Fruit fly (Drosophila melanogaster) whole organism, embryonic: ENCODE data around the gene CIA30.

Experiments used
- Atf-2 ChIP-seq: fragments of 200-800 bp; sonication (Bioruptor generic); optimal IDR thresholded peaks from 2 replicates; lab custom pipeline; 2016; ENCODE audit warnings: missing biosample characterization, missing genetic modification characterization
- Bteb2 ChIP-seq: fragments of 200-800 bp; sonication (Bioruptor generic); optimal IDR thresholded peaks from 2 replicates; lab custom pipeline; 2016; ENCODE audit warnings: missing biosample characterization, missing genetic modification characterization
- CG10321 ChIP-seq: fragments of 200-800 bp; sonication (Bioruptor generic); IDR thresholded peaks from 2 replicates; pipeline ENCODE4 v1.3.6; 2022; ENCODE audit warnings: missing biosample characterization, missing genetic modification characterization
- CG10565 ChIP-seq: fragments of 200-800 bp; sonication (Bioruptor generic); optimal IDR thresholded peaks from 3 replicates; lab custom pipeline; 2016; ENCODE audit warnings: missing biosample characterization, mild to moderate bottlenecking, missing genetic modification characterization
- CG14965 ChIP-seq: fragments of 200-800 bp; sonication (Bioruptor generic); optimal IDR thresholded peaks from 2 replicates; lab custom pipeline; 2016; ENCODE audit warnings: missing biosample characterization, missing genetic modification characterization, borderline replicate concordance
- CG15514 ChIP-seq: fragments of 200-800 bp; sonication (Bioruptor generic); optimal IDR thresholded peaks from 3 replicates; lab custom pipeline; 2017; ENCODE audit warnings: missing biosample characterization, missing genetic modification characterization, mild to moderate bottlenecking, moderate library complexity, missing genetic modification reagents
- CG16779 ChIP-seq: fragments of 200-800 bp; sonication (Bioruptor generic); IDR thresholded peaks from 2 replicates; pipeline ENCODE4 v1.3.6; 2022; ENCODE audit warnings: missing biosample characterization, missing genetic modification characterization
- CG17385 ChIP-seq: fragments of 200-800 bp; sonication (Bioruptor generic); optimal IDR thresholded peaks from 3 replicates; lab custom pipeline; 2018; ENCODE audit warnings: missing biosample characterization, mild to moderate bottlenecking, missing genetic modification characterization
- CG17612 ChIP-seq: fragments of 200-800 bp; sonication (Bioruptor generic); IDR thresholded peaks from 2 replicates; pipeline ENCODE4 v1.3.6; 2022; ENCODE audit warnings: missing biosample characterization, missing genetic modification characterization
- CG18619 ChIP-seq: fragments of 200-800 bp; sonication (Bioruptor generic); optimal IDR thresholded peaks from 3 replicates; lab custom pipeline; 2017; ENCODE audit warnings: missing biosample characterization, mild to moderate bottlenecking, missing genetic modification characterization
- CG2129 ChIP-seq: fragments of 200-800 bp; sonication (Bioruptor generic); IDR thresholded peaks from 2 replicates; pipeline ENCODE4 v1.3.6; 2022; ENCODE audit warnings: missing biosample characterization, missing genetic modification characterization; ENCODE audit not compliant: partially characterized antibody
- CG2889 ChIP-seq: fragments of 200-800 bp; sonication (Bioruptor generic); IDR thresholded peaks from 3 replicates; pipeline ENCODE4 v1.3.6; 2022; ENCODE audit warnings: missing biosample characterization, missing genetic modification characterization
- CG30431 ChIP-seq: fragments of 200-800 bp; sonication (Bioruptor generic); optimal IDR thresholded peaks from 2 replicates; lab custom pipeline; 2017; ENCODE audit warnings: missing biosample characterization, missing genetic modification characterization
- CG31441 ChIP-seq: fragments of 200-800 bp; sonication (Bioruptor generic); IDR thresholded peaks from 2 replicates; pipeline ENCODE4 v1.3.6; 2022; ENCODE audit warnings: missing biosample characterization, missing genetic modification characterization
- CG3163 ChIP-seq: fragments of 200-800 bp; sonication (Bioruptor generic); optimal IDR thresholded peaks from 3 replicates; lab custom pipeline; 2016; ENCODE audit warnings: missing biosample characterization, missing genetic modification characterization
- CG32767 ChIP-seq: fragments of 200-800 bp; sonication (Bioruptor generic); IDR thresholded peaks from 2 replicates; pipeline ENCODE4 v1.3.6; 2022; ENCODE audit warnings: missing biosample characterization, missing genetic modification characterization
- CG33213 ChIP-seq: fragments of 200-800 bp; sonication (Bioruptor generic); optimal IDR thresholded peaks from 3 replicates; lab custom pipeline; 2016; ENCODE audit warnings: missing biosample characterization, missing genetic modification characterization
- CG3995 ChIP-seq: fragments of 200-800 bp; sonication (Bioruptor generic); optimal IDR thresholded peaks from 3 replicates; lab custom pipeline; 2016; ENCODE audit warnings: missing biosample characterization, missing genetic modification characterization
- CG4730 ChIP-seq: fragments of 200-800 bp; sonication (Bioruptor generic); IDR thresholded peaks from 2 replicates; pipeline ENCODE4 v1.3.6; 2022; ENCODE audit warnings: missing biosample characterization, missing genetic modification characterization
- CG6689 ChIP-seq: fragments of 200-800 bp; sonication (Bioruptor generic); IDR thresholded peaks from 2 replicates; pipeline ENCODE4 v1.3.6; 2022; ENCODE audit warnings: missing biosample characterization, missing genetic modification characterization
- CG7839 ChIP-seq: fragments of 200-800 bp; sonication (Bioruptor generic); optimal IDR thresholded peaks from 3 replicates; lab custom pipeline; 2018; ENCODE audit warnings: missing biosample characterization, mild to moderate bottlenecking, missing genetic modification characterization, moderate library complexity
- CG8281 ChIP-seq: fragments of 200-800 bp; sonication (Bioruptor generic); optimal IDR thresholded peaks from 2 replicates; lab custom pipeline; 2018; ENCODE audit warnings: missing biosample characterization, mild to moderate bottlenecking, missing genetic modification characterization, moderate library complexity
- E2f2 ChIP-seq: fragments of 200-800 bp; sonication (Bioruptor generic); IDR thresholded peaks from 2 replicates; pipeline ENCODE4 v1.3.6; 2022; ENCODE audit warnings: missing biosample characterization, missing genetic modification characterization
- Fer3 ChIP-seq: fragments of 200-800 bp; sonication (Bioruptor generic); optimal IDR thresholded peaks from 2 replicates; lab custom pipeline; 2018; ENCODE audit warnings: missing biosample characterization, mild to moderate bottlenecking, missing genetic modification characterization, moderate library complexity
- Hand ChIP-seq: fragments of 200-800 bp; sonication (Bioruptor generic); optimal IDR thresholded peaks from 2 replicates; lab custom pipeline; 2017; ENCODE audit warnings: mild to moderate bottlenecking, missing biosample characterization, missing genetic modification reagents, missing genetic modification characterization
- Lim3 ChIP-seq: fragments of 200-800 bp; sonication (Bioruptor generic); IDR thresholded peaks from 2 replicates; pipeline ENCODE4 v1.3.6; 2022; ENCODE audit warnings: missing biosample characterization, missing genetic modification characterization
- Mad ChIP-seq: fragments of 200-800 bp; sonication (Bioruptor generic); optimal IDR thresholded peaks from 2 replicates; lab custom pipeline; 2016; ENCODE audit warnings: missing biosample characterization, missing genetic modification characterization
- Mes4 ChIP-seq: fragments of 200-800 bp; sonication (Bioruptor generic); optimal IDR thresholded peaks from 2 replicates; lab custom pipeline; 2016; ENCODE audit warnings: missing biosample characterization, missing genetic modification characterization
- NC2α ChIP-seq: fragments of 200-800 bp; sonication (Bioruptor generic); optimal IDR thresholded peaks from 2 replicates; lab custom pipeline; 2016; ENCODE audit warnings: missing biosample characterization, missing genetic modification characterization
- Ravus ChIP-seq: fragments of 200-800 bp; sonication (Bioruptor generic); IDR thresholded peaks from 2 replicates; pipeline ENCODE4 v1.3.6; 2022; ENCODE audit warnings: missing biosample characterization, missing genetic modification characterization
- abd-A ChIP-seq: fragments of 200-800 bp; sonication (Bioruptor generic); optimal IDR thresholded peaks from 3 replicates; lab custom pipeline; 2019; ENCODE audit warnings: missing biosample characterization, mild to moderate bottlenecking, missing genetic modification characterization, moderate library complexity
- aop ChIP-seq: fragments of 200-800 bp; sonication (Bioruptor generic); IDR thresholded peaks from 2 replicates; pipeline ENCODE4 v1.3.6; 2022; ENCODE audit warnings: missing biosample characterization, missing genetic modification characterization
- ap ChIP-seq: fragments of 200-800 bp; sonication (Bioruptor generic); IDR thresholded peaks from 2 replicates; pipeline ENCODE4 v1.3.6; 2022; ENCODE audit warnings: missing biosample characterization, missing genetic modification characterization
- bcd ChIP-seq: fragments of 200-800 bp; sonication (Bioruptor generic); optimal IDR thresholded peaks from 2 replicates; lab custom pipeline; 2017; ENCODE audit warnings: missing biosample characterization, mild to moderate bottlenecking, missing genetic modification characterization
- chn ChIP-seq: fragments of 200-800 bp; sonication (Bioruptor generic); optimal IDR thresholded peaks from 2 replicates; lab custom pipeline; 2016; ENCODE audit warnings: missing biosample characterization, missing genetic modification characterization
- crol ChIP-seq: fragments of 200-800 bp; sonication (Bioruptor generic); IDR thresholded peaks from 2 replicates; pipeline ENCODE4 v1.3.6; 2022; ENCODE audit warnings: missing biosample characterization, missing genetic modification characterization
- dysf ChIP-seq: fragments of 200-800 bp; sonication (Bioruptor generic); IDR thresholded peaks from 3 replicates; pipeline ENCODE4 v1.3.6; 2022; ENCODE audit warnings: missing biosample characterization, missing genetic modification characterization
- fd64A ChIP-seq: fragments of 200-800 bp; sonication (Bioruptor generic); optimal IDR thresholded peaks from 3 replicates; lab custom pipeline; 2018; ENCODE audit warnings: missing biosample characterization, mild to moderate bottlenecking, missing genetic modification characterization
- gce ChIP-seq: fragments of 200-800 bp; sonication (Bioruptor generic); IDR thresholded peaks from 3 replicates; pipeline ENCODE4 v1.3.6; 2022; ENCODE audit warnings: missing biosample characterization, missing genetic modification characterization
- grn ChIP-seq: fragments of 200-800 bp; sonication (Bioruptor generic); optimal IDR thresholded peaks from 3 replicates; lab custom pipeline; 2017; ENCODE audit warnings: missing biosample characterization, missing genetic modification characterization
- gro ChIP-seq: fragments of 200-800 bp; sonication (Bioruptor generic); optimal IDR thresholded peaks from 2 replicates; lab custom pipeline; 2016; ENCODE audit warnings: missing biosample characterization, missing genetic modification characterization
- kah ChIP-seq: fragments of 200-800 bp; sonication (Bioruptor generic); optimal IDR thresholded peaks from 2 replicates; lab custom pipeline; 2018; ENCODE audit warnings: missing biosample characterization, mild to moderate bottlenecking, missing genetic modification characterization
- knrl ChIP-seq: fragments of 200-800 bp; sonication (Bioruptor generic); IDR thresholded peaks from 3 replicates; pipeline ENCODE4 v1.3.6; 2022; ENCODE audit warnings: missing biosample characterization, missing genetic modification characterization; ENCODE audit not compliant: partially characterized antibody
- lov ChIP-seq, 2 experiments: fragments of 200-800 bp in 1 of 2; fragments of >200 bp in 1 of 2; sonication (Bioruptor generic) in 1 of 2; IDR thresholded peaks in 1 of 2; optimal IDR thresholded peaks in 1 of 2; 2 replicates in 1 of 2; 3 replicates in 1 of 2; pipeline versions ENCODE4 v1.3.6 to Lab custom; 2017 to 2022; ENCODE audit warnings: missing biosample characterization in 1 of 2, missing genetic modification characterization in 1 of 2
- peb ChIP-seq: fragments of 200-800 bp; sonication (Bioruptor generic); IDR thresholded peaks from 2 replicates; pipeline ENCODE4 v1.3.6; 2022; ENCODE audit warnings: missing biosample characterization, missing genetic modification characterization
- pfk ChIP-seq: fragments of 200-800 bp; sonication (Bioruptor generic); optimal IDR thresholded peaks from 2 replicates; lab custom pipeline; 2018; ENCODE audit warnings: missing biosample characterization, mild to moderate bottlenecking, missing genetic modification characterization, moderate library complexity
- pita ChIP-seq: fragments of 200-800 bp; sonication (Bioruptor generic); optimal IDR thresholded peaks from 2 replicates; lab custom pipeline; 2017; ENCODE audit warnings: missing biosample characterization, mild to moderate bottlenecking, missing genetic modification characterization
- tgo ChIP-seq: fragments of 200-800 bp; sonication (Bioruptor generic); IDR thresholded peaks from 3 replicates; pipeline ENCODE4 v1.3.6; 2022; ENCODE audit warnings: missing biosample characterization, missing genetic modification characterization
- tin ChIP-seq: fragments of 200-800 bp; sonication (Bioruptor generic); optimal IDR thresholded peaks from 3 replicates; lab custom pipeline; 2016; ENCODE audit warnings: missing biosample characterization, missing genetic modification characterization
- trh ChIP-seq: fragments of 200-800 bp; sonication (Bioruptor generic); optimal IDR thresholded peaks from 2 replicates; lab custom pipeline; 2016; ENCODE audit warnings: missing biosample characterization, missing genetic modification characterization
- tx ChIP-seq: fragments of 200-800 bp; sonication (Bioruptor generic); optimal IDR thresholded peaks from 2 replicates; lab custom pipeline; 2016; ENCODE audit warnings: missing biosample characterization, missing genetic modification characterization

Gene CIA30

DNA sequence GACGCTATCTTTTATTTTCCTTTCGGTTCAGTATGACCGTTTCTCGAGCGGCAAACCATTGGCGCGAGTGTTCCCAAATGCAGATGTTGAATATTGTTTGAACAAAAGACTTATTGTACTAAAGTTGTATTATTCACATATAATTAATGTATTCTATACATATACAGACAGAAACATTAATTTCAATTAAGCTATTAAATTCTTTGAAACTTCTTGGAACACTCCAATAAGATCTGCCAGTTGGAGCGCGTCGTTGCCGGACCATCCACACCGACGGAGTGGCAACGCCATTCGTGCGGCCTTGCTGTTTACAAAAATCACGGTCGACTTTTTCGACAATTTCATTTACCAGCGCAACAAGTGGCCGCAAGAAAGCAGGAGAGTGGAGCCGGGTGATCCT lies 8.3 kb downstream of the CIA30 start, which contains the start of the genes Wdr24 and IntS11 (continued):
- TF ChIP-seq abd-A (tag; lab: Kevin White, UChicago) (no peak), lov (optimal IDR thresholded peaks at IDR 0.05; lab: Kevin White, UChicago) (no peak), lov (GFP tag; IDR thresholded peaks at IDR 0.05; lab: Robert Waterston, UW) (no peak), gce (GFP tag; lab: Robert Waterston, UW) (peak; percentile 42; the same call in 1 of the 3 replicates), bcd (GFP tag; lab: Kevin White, UChicago) (peak; percentile 87), Bteb2 (GFP tag; lab: Kevin White, UChicago) (peak; percentile 70), aop (GFP tag; lab: Robert Waterston, UW) (peak; percentile 14; the same call in 1 of the 2 replicates), CG32767 (GFP tag; lab: Robert Waterston, UW) (peak; percentile 75), Hand (peak; percentile 49), CG3163 (no peak), tx (GFP tag; lab: Kevin White, UChicago) (peak; percentile 60), CG15514 (GFP tag; lab: Kevin White, UChicago) (peak; percentile 84), CG30431 (GFP tag; lab: Kevin White, UChicago) (peak; percentile 49), CG6689 (peak; percentile 88), knrl (no peak; the same call in 2 of the 3 replicates), trh (GFP tag; lab: Kevin White, UChicago) (peak; percentile 18), CG31441 (GFP tag; lab: Robert Waterston, UW) (no peak; the same call in 1 of the 2 replicates), CG7839 (tag; lab: Kevin White, UChicago) (peak; percentile 91), CG10321 (GFP tag; lab: Robert Waterston, UW) (no peak), kah (GFP tag; lab: Kevin White, UChicago) (peak; percentile 9), peb (GFP tag; lab: Robert Waterston, UW) (peak; percentile 71), Mes4 (GFP tag; lab: Kevin White, UChicago) (peak; percentile 36), Lim3 (GFP tag; lab: Robert Waterston, UW) (peak; percentile 64), chn (GFP tag; lab: Kevin White, UChicago) (peak; percentile 83), CG2889 (GFP tag; lab: Robert Waterston, UW) (peak; percentile 84), ap (GFP tag; lab: Robert Waterston, UW) (peak; percentile 76), CG2129 (GFP tag; lab: Robert Waterston, UW) (no peak), CG10565 (no peak), crol (GFP tag; lab: Robert Waterston, UW) (no peak), CG16779 (GFP tag; lab: Robert Waterston, UW) (peak; percentile 36; the same call in 1 of the 2 replicates), CG17612 (GFP tag; lab: Robert Waterston, UW) (peak; percentile 76; the same call in 1 of the 2 replicates), grn (peak; percentile 47), gro (GFP tag; lab: Kevin White, UChicago) (peak; percentile 57), CG8281 (tag; lab: Kevin White, UChicago) (no peak), Atf-2 (GFP tag; lab: Kevin White, UChicago) (peak; percentile 47), tin (GFP tag; lab: Kevin White, UChicago) (peak; percentile 58), NC2α (GFP tag; lab: Kevin White, UChicago) (no peak), CG17385 (GFP tag; lab: Kevin White, UChicago) (peak; percentile 64), tgo (peak; percentile 91), pfk (GFP tag; lab: Kevin White, UChicago) (no peak), CG14965 (GFP tag; lab: Kevin White, UChicago) (no peak), E2f2 (peak; percentile 74), Ravus (peak; percentile 68), pita (GFP tag; lab: Kevin White, UChicago) (no peak), CG3995 (GFP tag; lab: Kevin White, UChicago) (peak; percentile 86), CG18619 (GFP tag; lab: Kevin White, UChicago) (peak; percentile 67), dysf (GFP tag; lab: Robert Waterston, UW) (peak; percentile 96), Fer3 (tag; lab: Kevin White, UChicago) (peak; percentile 92), CG4730 (GFP tag; lab: Robert Waterston, UW) (peak; percentile 88), Mad (GFP tag; lab: Kevin White, UChicago) (peak; percentile 64), fd64A (GFP tag; lab: Kevin White, UChicago) (no peak), CG33213 (peak; percentile 42)
